Worm (Caenorhabditis elegans): Measurements from ENCODE around the gene C50D2.2.
A peak's percentile ranks its signal among the peaks of the same experiment; 100 is the strongest.

The C50D2.2 gene

ce11 chrII:112231-112630 is 3.3 kb downstream of the C50D2.2 start:
- TF ChIP-seq nhr-232 (tag; optimal IDR thresholded peaks at IDR 0.05) (no peak), pha-2 (tag; optimal IDR thresholded peaks at IDR 0.05) (no peak), elt-2 (tag; optimal IDR thresholded peaks at IDR 0.05) (peak; percentile 18), pha-4 (tag; optimal IDR thresholded peaks at IDR 0.05) (no peak), ceh-9 (tag; optimal IDR thresholded peaks at IDR 0.05) (no peak), sox-2 (GFP tag; IDR thresholded peaks at IDR 0.05) (no peak), ahr-1 (tag; optimal IDR thresholded peaks at IDR 0.05) (no peak)

ce11 chrII:116916-117315 is 8.0 kb downstream of the C50D2.2 start, which contains the start of gene srt-54:
Gene srt-54 (plus strand): TSS chrII:117216.
- TF ChIP-seq pha-4 (tag; optimal IDR thresholded peaks at IDR 0.05) (no peak), eyg-1 (tag; optimal IDR thresholded peaks at IDR 0.05) (no peak), sox-2 (GFP tag; IDR thresholded peaks at IDR 0.05) (no peak), K02D7.2 (tag; optimal IDR thresholded peaks at IDR 0.05) (no peak)

ce11 chrII:121121-121520 is 12.2 kb downstream of the C50D2.2 start, which contains the start of gene K10B4.3:
Gene K10B4.3 (minus strand): TSS chrII:121221.
- TF ChIP-seq fkh-10 (GFP tag; optimal IDR thresholded peaks at IDR 0.05) (no peak), ceh-6 (GFP tag; optimal IDR thresholded peaks at IDR 0.05) (no peak), che-1 (tag; optimal IDR thresholded peaks at IDR 0.05) (no peak), hlh-30 (tag; optimal IDR thresholded peaks at IDR 0.05; ENCODE audit: insufficient read depth) (no peak), ceh-18 (tag; optimal IDR thresholded peaks at IDR 0.05) (no peak), ceh-22 (tag; optimal IDR thresholded peaks at IDR 0.05) (no peak), fkh-6 (tag; optimal IDR thresholded peaks at IDR 0.05) (no peak), ceh-45 (GFP tag; IDR thresholded peaks at IDR 0.05) (no peak), unc-42 (tag; optimal IDR thresholded peaks at IDR 0.05) (no peak)

- TF ChIP-seq ceh-31 (tag; optimal IDR thresholded peaks at IDR 0.05): peak; percentile 40
- TF ChIP-seq ceh-18 (tag; optimal IDR thresholded peaks at IDR 0.05): no peak
- TF ChIP-seq nfya-1 (tag; optimal IDR thresholded peaks at IDR 0.05): peak; percentile 31
Measured at ce11 chrII:122008-122407, 13.0 kb downstream of the C50D2.2 start.

ce11 chrII:122494-122893 is 13.5 kb downstream of the C50D2.2 start:
- TF ChIP-seq tbx-2 (tag; optimal IDR thresholded peaks at IDR 0.05) (peak; percentile 24), elt-2 (tag; optimal IDR thresholded peaks at IDR 0.05) (peak; percentile 40), T23F11.4 (GFP tag; optimal IDR thresholded peaks at IDR 0.05) (no peak)

ce11 chrII:124904-125303 is 15.9 kb downstream of the C50D2.2 start, which contains the start of gene nmur-2:
Gene nmur-2 (minus strand): TSS chrII:125004.
- TF ChIP-seq F13H6.1 (tag; optimal IDR thresholded peaks at IDR 0.05) (no peak), ceh-45 (GFP tag; IDR thresholded peaks at IDR 0.05) (no peak), hlh-30 (tag; optimal IDR thresholded peaks at IDR 0.05; ENCODE audit: insufficient read depth) (no peak), unc-55 (GFP tag; optimal IDR thresholded peaks at IDR 0.05) (no peak), dmd-4 (tag; optimal IDR thresholded peaks at IDR 0.05; ENCODE audit: borderline replicate concordance) (no peak), ceh-22 (tag; optimal IDR thresholded peaks at IDR 0.05) (no peak), ceh-19 (GFP tag; optimal IDR thresholded peaks at IDR 0.05) (no peak), pros-1 (tag; optimal IDR thresholded peaks at IDR 0.05) (no peak), ama-1 (optimal IDR thresholded peaks at IDR 0.05) (no peak), sdc-2 (tag; optimal IDR thresholded peaks at IDR 0.05) (no peak), npax-4 (tag; optimal IDR thresholded peaks at IDR 0.05) (no peak), K09A11.1 (tag; optimal IDR thresholded peaks at IDR 0.05; ENCODE audit: insufficient read depth) (no peak), sox-4 (tag; optimal IDR thresholded peaks at IDR 0.05) (no peak), tbx-2 (tag; optimal IDR thresholded peaks at IDR 0.05) (no peak), hlh-8 (tag; optimal IDR thresholded peaks at IDR 0.05) (no peak), madf-2 (tag; optimal IDR thresholded peaks at IDR 0.05) (no peak), lin-11 (tag; optimal IDR thresholded peaks at IDR 0.05) (no peak)

Data from whole organism, late embryonic.